Worm (Caenorhabditis elegans) whole organism, L2 larva: ENCODE results near the gene F22E5.23.

Source experiments
- R02D3.7 ChIP-seq: fragments of 150-350 bp; optimal IDR thresholded peaks from 2 replicates; lab custom pipeline; 2014; ENCODE audit warnings: missing biosample characterization, missing genetic modification characterization
- aly-2 ChIP-seq: fragments of 150-350 bp; optimal IDR thresholded peaks from 2 replicates; lab custom pipeline; 2014; ENCODE audit warnings: missing biosample characterization, missing genetic modification characterization
- ceh-82 ChIP-seq: fragments of 150-350 bp; optimal IDR thresholded peaks from 2 replicates; lab custom pipeline; 2014; ENCODE audit warnings: missing biosample characterization, missing genetic modification characterization
- egl-27 ChIP-seq: sonication (generic microtip); optimal IDR thresholded peaks from 3 replicates; lab custom pipeline; 2017; ENCODE audit warnings: missing biosample characterization, missing genetic modification reagents, missing genetic modification characterization
- nhr-12 ChIP-seq: fragments of 150-350 bp; optimal IDR thresholded peaks from 2 replicates; lab custom pipeline; 2014; ENCODE audit warnings: missing biosample characterization, missing genetic modification characterization
- nhr-25 ChIP-seq: fragments of 150-350 bp; sonication (generic microtip); optimal IDR thresholded peaks from 3 replicates; lab custom pipeline; 2014; ENCODE audit warnings: missing biosample characterization, missing genetic modification characterization
- unc-39 ChIP-seq: fragments of 150-350 bp; optimal IDR thresholded peaks from 2 replicates; lab custom pipeline; 2014; ENCODE audit warnings: missing biosample characterization, missing genetic modification characterization
- unc-62 ChIP-seq: fragments of 150-350 bp; optimal IDR thresholded peaks from 2 replicates; lab custom pipeline; 2014; ENCODE audit warnings: missing biosample characterization, missing genetic modification reagents, missing genetic modification characterization

DNA sequence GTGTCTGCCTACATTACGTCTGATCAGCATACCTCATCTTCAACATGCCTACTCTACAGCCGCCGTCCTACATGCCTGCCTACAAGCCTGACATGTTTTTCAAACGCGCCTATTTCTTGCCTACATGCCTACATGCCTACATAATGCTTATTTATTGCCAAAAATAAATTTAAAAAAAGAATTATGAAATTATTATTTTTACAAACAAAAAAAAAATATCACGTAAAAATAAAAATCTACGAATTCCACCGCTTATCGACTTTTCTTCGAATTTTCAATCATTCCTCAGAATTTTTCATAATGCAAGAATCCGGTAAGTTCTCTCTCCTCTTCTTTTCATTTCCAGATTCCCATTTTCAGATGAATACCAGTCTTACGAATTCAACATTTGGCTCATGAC lies 18.6 kb upstream of the F22E5.23 start, which contains the start of gene D2062.5:
- no peak for TF ChIP-seq nhr-25 (tag; lab: Kevin White, UChicago)
- no peak for TF ChIP-seq unc-39 (tag; lab: Kevin White, UChicago)
- TF ChIP-seq aly-2 (tag; lab: Kevin White, UChicago), result no peak
- TF ChIP-seq R02D3.7 (tag; lab: Kevin White, UChicago), result no peak
- no peak for TF ChIP-seq unc-62 (GFP tag; lab: Kevin White, UChicago)
- TF ChIP-seq egl-27, result no peak
- no peak for TF ChIP-seq nhr-12 (tag; lab: Kevin White, UChicago)
- no peak for TF ChIP-seq ceh-82 (tag; lab: Kevin White, UChicago)
